Fruit fly (Drosophila melanogaster) ovary, adult (tissue): ENCODE measurements around the gene CG14835.

Experiments
- CG17801 ChIP-seq: fragments of 200-800 bp; optimal IDR thresholded peaks from 2 replicates; lab custom pipeline; 2019; ENCODE audit warnings: missing biosample characterization, mild to moderate bottlenecking, missing genetic modification characterization, moderate library complexity; ENCODE audit not compliant: partially characterized antibody

Gene CG14835

DNA sequence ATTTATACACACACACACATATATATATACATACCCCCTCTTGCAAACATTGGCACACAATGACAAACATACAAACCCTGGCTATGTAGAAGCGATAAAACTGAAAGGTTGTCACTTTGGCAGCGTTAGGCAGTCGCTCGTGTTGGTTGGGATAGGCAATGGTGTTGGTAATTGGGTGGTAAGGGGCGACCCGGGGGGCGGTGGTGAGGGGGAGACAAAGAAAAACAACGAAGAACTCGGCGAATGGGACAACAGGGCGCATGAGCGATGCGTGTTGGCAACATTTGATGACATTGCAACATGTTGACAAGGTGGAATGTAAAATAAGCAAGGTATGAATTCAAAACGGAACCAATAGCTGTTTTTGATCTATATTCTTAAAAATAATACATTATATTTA lies 14.7 kb downstream of the CG14835 start:
- TF ChIP-seq CG17801, result no peak

DNA sequence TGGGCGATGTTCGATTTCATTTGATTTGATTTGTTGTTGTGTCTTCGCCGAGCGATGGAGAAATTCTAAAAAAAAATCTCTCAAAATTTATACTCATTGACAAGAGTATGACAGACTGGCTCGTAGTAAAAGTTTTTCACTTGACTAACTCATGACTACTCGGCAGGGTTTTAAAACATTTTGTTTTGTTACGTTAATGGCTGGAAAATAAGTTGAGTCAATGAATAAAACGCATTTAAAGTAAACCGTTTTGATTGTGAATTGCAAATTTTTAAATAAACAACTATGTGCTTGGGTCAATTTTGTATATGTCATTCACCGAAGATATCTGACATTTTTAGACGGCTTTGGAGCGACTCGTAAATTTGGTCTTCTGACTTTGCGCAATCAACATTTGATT lies 33.2 kb downstream of the CG14835 start, which contains the start of gene CG8560:
Gene CG8560 (minus strand): TSS at position 101 of the 400 bp plus-strand sequence.
- no peak for TF ChIP-seq CG17801

DNA sequence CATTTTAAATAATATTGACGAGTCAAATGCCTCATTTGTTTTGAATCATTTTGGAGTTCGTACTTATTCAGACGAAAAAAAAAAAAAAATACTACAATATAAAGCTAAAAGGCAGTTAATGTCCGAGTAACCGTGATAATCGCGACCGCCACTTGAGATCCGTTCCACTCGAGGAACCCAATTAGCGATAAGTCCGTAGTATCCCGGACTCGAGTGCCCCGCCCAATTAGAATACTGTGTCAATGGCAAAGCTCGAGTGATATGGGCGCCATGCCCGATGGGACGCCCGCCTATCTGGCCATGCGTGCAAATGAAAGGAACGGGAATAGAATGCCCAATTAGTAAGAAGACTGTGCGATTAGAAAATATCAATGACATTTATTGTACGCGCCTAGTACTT lies 35.3 kb downstream of the CG14835 start:
- no peak for TF ChIP-seq CG17801

DNA sequence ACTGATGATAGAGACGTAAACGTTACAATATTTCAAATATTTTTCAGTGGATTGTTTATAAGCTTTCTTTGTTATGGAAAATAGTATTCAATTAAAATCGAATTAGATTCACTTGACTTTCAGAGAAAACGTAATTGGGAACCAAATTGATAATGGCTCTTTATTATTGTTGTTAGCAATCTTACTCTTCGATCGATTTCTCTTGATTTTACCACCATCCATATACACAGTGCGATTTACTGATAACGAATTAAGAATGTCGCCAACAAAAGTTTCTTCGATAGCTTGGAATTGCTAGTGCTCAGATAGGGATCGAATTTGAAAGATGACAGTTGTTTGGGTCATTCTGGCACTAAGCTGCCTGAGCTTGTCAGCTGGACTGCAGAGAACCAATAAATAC lies 37.5 kb downstream of the CG14835 start, which contains the start of gene CG18417:
Gene CG18417 (plus strand): TSS at position 301 of the 400 bp plus-strand sequence.
- no peak for TF ChIP-seq CG17801

DNA sequence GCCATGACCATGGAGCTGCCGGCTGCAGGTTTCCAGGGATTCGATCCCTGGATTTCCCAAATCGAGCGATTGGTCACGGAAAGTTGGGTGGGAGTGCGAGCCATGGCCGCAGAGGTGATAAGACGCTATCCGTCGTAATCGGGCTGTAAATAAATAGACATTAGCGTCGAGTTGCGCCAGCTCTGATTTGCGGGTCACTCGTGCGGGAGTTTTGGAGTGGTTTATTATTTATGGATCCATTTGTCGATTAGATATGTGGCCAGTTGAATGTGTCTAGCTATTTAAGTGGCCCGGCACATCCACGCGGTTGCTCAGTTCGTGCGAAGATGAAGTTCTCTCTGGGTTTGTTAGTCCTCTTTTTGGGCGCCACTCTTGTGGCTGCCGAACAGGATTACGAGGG lies 39.3 kb downstream of the CG14835 start, which contains the start of gene CG8562:
Gene CG8562 (plus strand): TSS at position 307 of the 400 bp plus-strand sequence.
- no peak for TF ChIP-seq CG17801

DNA sequence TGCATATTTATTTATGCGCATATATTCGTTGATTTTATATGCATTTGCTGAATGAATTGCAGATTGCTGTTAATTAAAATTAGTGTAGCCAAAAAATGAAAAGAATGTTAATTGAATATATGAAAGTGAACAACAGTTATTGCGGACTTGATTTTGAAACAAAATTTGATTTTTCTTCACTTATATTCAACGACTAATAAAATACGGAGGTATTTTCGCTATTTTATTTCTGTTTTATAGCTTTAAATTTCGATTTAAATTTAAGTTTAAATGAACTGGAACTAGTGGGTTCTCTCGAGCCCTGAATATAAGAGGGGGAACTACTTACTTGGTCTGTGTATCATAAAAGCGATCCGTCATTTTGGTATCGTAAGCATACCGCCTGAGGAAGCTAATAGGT lies 41.2 kb downstream of the CG14835 start, which contains the start of gene CG32379:
Gene CG32379 (plus strand): TSS at position 301 of the 400 bp plus-strand sequence.
- TF ChIP-seq CG17801, result no peak

DNA sequence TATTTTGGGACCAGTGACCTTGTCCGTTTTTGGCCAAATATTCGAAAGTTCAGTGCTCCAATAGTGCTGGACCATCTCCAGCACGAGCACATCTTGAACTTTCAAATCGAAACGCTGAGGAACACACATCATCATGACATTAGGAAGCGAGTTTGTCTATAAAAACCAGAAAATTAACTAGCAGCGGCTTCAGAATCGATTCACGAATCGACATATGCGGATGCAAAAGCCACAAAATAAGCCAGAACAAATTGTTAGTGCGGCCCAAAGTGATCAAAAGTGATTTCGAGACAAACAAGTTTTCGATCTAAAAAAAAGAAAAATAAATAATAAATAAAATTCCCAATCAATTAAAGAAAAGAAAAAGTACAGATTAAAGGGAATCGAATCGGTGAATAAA lies 46.8 kb downstream of the CG14835 start, which contains the start of gene CG8563:
Gene CG8563 (plus strand): TSS at position 301 of the 400 bp plus-strand sequence.
- TF ChIP-seq CG17801, result no peak

DNA sequence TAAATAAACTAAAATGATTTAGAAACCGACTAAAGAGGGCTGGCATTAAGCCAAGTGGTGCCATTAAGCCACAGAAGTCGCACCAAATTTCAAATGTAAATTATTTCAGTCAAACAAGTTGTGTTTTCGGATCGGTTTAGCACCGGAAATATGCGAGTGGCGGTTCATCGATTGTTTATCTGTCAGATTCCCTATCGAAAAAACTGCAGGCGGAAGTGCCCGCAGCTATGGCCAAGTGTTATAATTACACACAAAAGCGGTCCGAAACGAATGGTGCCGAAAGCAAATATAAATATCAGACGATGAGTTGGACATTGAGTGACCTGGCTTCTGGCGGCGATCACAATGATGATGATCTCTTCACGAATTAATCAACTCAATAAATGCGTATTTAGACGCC lies 47.3 kb downstream of the CG14835 start:
- TF ChIP-seq CG17801, result no peak

DNA sequence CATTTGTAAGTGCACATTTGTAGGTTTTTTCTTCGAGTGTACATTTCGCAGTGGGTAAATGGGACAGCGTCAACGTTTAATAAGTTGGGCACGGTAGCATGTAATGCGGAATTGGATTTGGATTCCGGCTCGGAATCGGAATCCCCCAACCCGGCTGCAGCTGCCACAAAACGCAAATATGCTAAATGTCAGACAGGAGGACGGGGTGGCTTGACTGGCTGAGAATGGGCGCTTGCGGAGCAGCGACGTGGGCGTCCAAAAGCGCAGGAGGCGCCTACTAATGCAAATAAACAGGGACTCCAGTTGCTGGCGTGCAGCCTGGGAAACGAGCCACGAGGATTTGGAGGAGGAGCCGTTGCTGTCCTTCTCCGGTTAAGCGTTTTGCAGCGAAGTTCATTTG lies 49.5 kb downstream of the CG14835 start, which contains the start of gene CG8564:
Gene CG8564 (minus strand): TSS at position 101 of the 400 bp plus-strand sequence.
- TF ChIP-seq CG17801, result no peak
